Worm (Caenorhabditis elegans) whole organism, young adult: Measurements from ENCODE around the gene rbf-1.

Experiments
- B0019.2 ChIP-seq: fragments of 200-800 bp; sonication (Bioruptor generic); conservative IDR thresholded peaks from 2 replicates; pipeline ENCODE4 v1.3.6; 2022; ENCODE audit warnings: missing genetic modification reagents, missing genetic modification characterization, missing compliant biosample characterization
- B0261.1 ChIP-seq: sonication (generic microtip); optimal IDR thresholded peaks from 2 replicates; lab custom pipeline; 2016; ENCODE audit warnings: mild to moderate bottlenecking, missing genetic modification characterization, moderate library complexity, missing compliant biosample characterization
- C06A6.2 ChIP-seq: fragments of 200-800 bp; sonication (Bioruptor generic); conservative IDR thresholded peaks from 2 replicates; pipeline ENCODE4 v1.3.6; 2022; ENCODE audit warnings: missing genetic modification characterization, missing compliant biosample characterization
- D2030.7 ChIP-seq: fragments of 200-800 bp; sonication (Bioruptor generic); IDR thresholded peaks from 2 replicates; pipeline ENCODE4 v1.3.6; 2022; ENCODE audit warnings: missing genetic modification reagents, missing genetic modification characterization, missing compliant biosample characterization
- F23B12.7 ChIP-seq: sonication (generic microtip); optimal IDR thresholded peaks from 2 replicates; lab custom pipeline; 2017; ENCODE audit warnings: missing genetic modification characterization, mild to moderate bottlenecking, missing compliant biosample characterization, antibody characterized with exemption, moderate library complexity; ENCODE audit not compliant: insufficient read depth
- F33H1.4 ChIP-seq: fragments of 200-800 bp; sonication (Bioruptor generic); IDR thresholded peaks from 2 replicates; pipeline ENCODE4 v1.3.6; 2022; ENCODE audit warnings: missing genetic modification reagents, missing genetic modification characterization, missing compliant biosample characterization
- F37B4.10 ChIP-seq: fragments of 200-800 bp; sonication (Bioruptor generic); IDR thresholded peaks from 2 replicates; pipeline ENCODE4 v1.3.6; 2022; ENCODE audit warnings: missing genetic modification characterization, missing compliant biosample characterization
- F49E8.2 ChIP-seq: sonication (generic microtip); optimal IDR thresholded peaks from 3 replicates; lab custom pipeline; 2017; ENCODE audit warnings: missing genetic modification characterization, mild to moderate bottlenecking, missing compliant biosample characterization, antibody characterized with exemption, moderate library complexity; ENCODE audit not compliant: insufficient read depth
- F52B5.7 ChIP-seq: sonication (generic microtip); optimal IDR thresholded peaks from 2 replicates; lab custom pipeline; 2016; ENCODE audit warnings: mild to moderate bottlenecking, missing genetic modification characterization, missing compliant biosample characterization
- F57C9.4 ChIP-seq: sonication (generic microtip); optimal IDR thresholded peaks from 2 replicates; lab custom pipeline; 2017; ENCODE audit warnings: mild to moderate bottlenecking, missing genetic modification characterization, missing compliant biosample characterization
- K11D2.4 ChIP-seq: fragments of 200-800 bp; sonication (Bioruptor generic); IDR thresholded peaks from 2 replicates; pipeline ENCODE4 v1.3.6; 2022; ENCODE audit warnings: missing genetic modification reagents, missing genetic modification characterization, missing compliant biosample characterization
- T07F8.4 ChIP-seq: sonication (generic microtip); optimal IDR thresholded peaks from 2 replicates; lab custom pipeline; 2016; ENCODE audit warnings: mild to moderate bottlenecking, missing genetic modification characterization, moderate library complexity, missing compliant biosample characterization
- T26A5.8 ChIP-seq: sonication (generic microtip); optimal IDR thresholded peaks from 2 replicates; lab custom pipeline; 2016; ENCODE audit warnings: missing genetic modification characterization, missing compliant biosample characterization
- Y53F4B.3 ChIP-seq: fragments of 200-800 bp; sonication (Bioruptor generic); IDR thresholded peaks from 2 replicates; pipeline ENCODE4 v1.3.6; 2022; ENCODE audit warnings: missing genetic modification reagents, missing genetic modification characterization, missing compliant biosample characterization
- Y79H2A.3 ChIP-seq: fragments of 200-800 bp; sonication (Bioruptor generic); conservative IDR thresholded peaks from 2 replicates; pipeline ENCODE4 v1.3.6; 2022; ENCODE audit warnings: missing genetic modification reagents, missing genetic modification characterization, missing compliant biosample characterization
- Y95B8A.8 ChIP-seq: fragments of 200-800 bp; sonication (Bioruptor generic); IDR thresholded peaks from 2 replicates; pipeline ENCODE4 v1.3.6; 2022; ENCODE audit warnings: missing genetic modification reagents, missing genetic modification characterization, missing compliant biosample characterization
- ZK185.1 ChIP-seq: sonication (generic microtip); optimal IDR thresholded peaks from 2 replicates; lab custom pipeline; 2016; ENCODE audit warnings: mild to moderate bottlenecking, missing genetic modification characterization, missing compliant biosample characterization; ENCODE audit not compliant: poor library complexity, severe bottlenecking
- ama-1 ChIP-seq, 3 experiments: fragments of 150-350 bp in 1 of 3; sonication (generic microtip) in 2 of 3; optimal IDR thresholded peaks; 2 replicates each; lab custom pipeline; 2014 to 2018; ENCODE audit warnings: missing biosample characterization in 2 of 3, missing genetic modification characterization in 2 of 3, missing genetic modification reagents in 2 of 3
- attf-6 ChIP-seq: fragments of 200-800 bp; sonication (Bioruptor generic); IDR thresholded peaks from 2 replicates; pipeline ENCODE4 v1.3.6; 2022; ENCODE audit warnings: missing genetic modification reagents, missing genetic modification characterization, missing compliant biosample characterization
- bed-1 ChIP-seq: fragments of 200-800 bp; sonication (Bioruptor generic); IDR thresholded peaks from 2 replicates; pipeline ENCODE4 v1.3.6; 2022; ENCODE audit warnings: missing genetic modification reagents, missing genetic modification characterization, missing compliant biosample characterization
- bed-2 ChIP-seq: fragments of 200-800 bp; sonication (Bioruptor generic); IDR thresholded peaks from 2 replicates; pipeline ENCODE4 v1.3.6; 2022; ENCODE audit warnings: missing genetic modification reagents, missing genetic modification characterization, missing compliant biosample characterization
- cebp-2 ChIP-seq: fragments of 200-800 bp; sonication (Bioruptor generic); IDR thresholded peaks from 2 replicates; pipeline ENCODE4 v1.3.6; 2022; ENCODE audit warnings: missing genetic modification characterization, missing compliant biosample characterization
- ceh-40 ChIP-seq: fragments of 200-800 bp; sonication (Bioruptor generic); IDR thresholded peaks from 2 replicates; pipeline ENCODE4 v1.3.6; 2022; ENCODE audit warnings: missing genetic modification characterization, missing compliant biosample characterization
- ceh-79 ChIP-seq: sonication (generic microtip); optimal IDR thresholded peaks from 2 replicates; lab custom pipeline; 2017; ENCODE audit warnings: mild to moderate bottlenecking, missing genetic modification characterization, missing compliant biosample characterization
- egl-18 ChIP-seq: fragments of 200-800 bp; sonication (Bioruptor generic); IDR thresholded peaks from 2 replicates; pipeline ENCODE4 v1.3.6; 2022; ENCODE audit warnings: missing genetic modification reagents, missing genetic modification characterization, missing compliant biosample characterization
- egrh-3 ChIP-seq: fragments of 200-800 bp; sonication (Bioruptor generic); IDR thresholded peaks from 2 replicates; pipeline ENCODE4 v1.3.6; 2022; ENCODE audit warnings: missing genetic modification reagents, missing genetic modification characterization, missing compliant biosample characterization
- fkh-3 ChIP-seq: sonication (generic microtip); optimal IDR thresholded peaks from 2 replicates; lab custom pipeline; 2016; ENCODE audit warnings: mild to moderate bottlenecking, missing genetic modification characterization, missing compliant biosample characterization
- gei-17 ChIP-seq: fragments of 200-800 bp; sonication (Bioruptor generic); optimal IDR thresholded peaks from 2 replicates; lab custom pipeline; 2018; ENCODE audit warnings: mild to moderate bottlenecking, missing genetic modification characterization, missing compliant biosample characterization
- him-1 ChIP-seq: sonication (generic microtip); optimal IDR thresholded peaks from 2 replicates; lab custom pipeline; 2016; ENCODE audit warnings: missing genotype, missing genetic modification reagents, missing genetic modification characterization, missing compliant biosample characterization
- hmg-20 ChIP-seq: fragments of 200-800 bp; sonication (Bioruptor generic); IDR thresholded peaks from 2 replicates; pipeline ENCODE4 v1.3.6; 2022; ENCODE audit warnings: missing genetic modification reagents, missing genetic modification characterization, missing compliant biosample characterization
- let-526 ChIP-seq: fragments of 200-800 bp; sonication (Bioruptor generic); IDR thresholded peaks from 2 replicates; pipeline ENCODE4 v1.3.6; 2022; ENCODE audit warnings: missing genetic modification reagents, missing genetic modification characterization, missing compliant biosample characterization
- let-607 ChIP-seq, 2 experiments: fragments of 200-800 bp in 1 of 2; sonication (Bioruptor generic) in 1 of 2; sonication (generic microtip) in 1 of 2; optimal IDR thresholded peaks; 2 replicates each; lab custom pipeline; 2016 to 2018; ENCODE audit warnings: mild to moderate bottlenecking in 2 of 2, missing compliant biosample characterization in 2 of 2, missing genetic modification characterization in 2 of 2, moderate library complexity in 2 of 2, missing genotype in 1 of 2
- lin-35 ChIP-seq, 3 experiments: fragments of 150-350 bp in 2 of 3; sonication (generic microtip) in 1 of 3; optimal IDR thresholded peaks; 2 replicates each; lab custom pipeline; 2014 to 2018; ENCODE audit warnings: missing biosample characterization in 3 of 3, missing genetic modification characterization in 3 of 3, missing genetic modification reagents in 3 of 3
- lin-40 ChIP-seq: sonication (generic microtip); optimal IDR thresholded peaks from 2 replicates; lab custom pipeline; 2016; ENCODE audit warnings: missing genetic modification characterization, mild to moderate bottlenecking, missing compliant biosample characterization, missing genotype, missing genetic modification reagents
- lir-1 ChIP-seq: fragments of 200-800 bp; sonication (Bioruptor generic); conservative IDR thresholded peaks from 2 replicates; pipeline ENCODE4 v1.3.6; 2022; ENCODE audit warnings: missing genetic modification reagents, missing genetic modification characterization, missing compliant biosample characterization
- lsl-1 ChIP-seq: fragments of 200-800 bp; sonication (Bioruptor generic); optimal IDR thresholded peaks from 2 replicates; lab custom pipeline; 2018; ENCODE audit warnings: mild to moderate bottlenecking, missing genetic modification characterization, moderate library complexity, missing compliant biosample characterization
- madf-10 ChIP-seq: sonication (generic microtip); optimal IDR thresholded peaks from 2 replicates; lab custom pipeline; 2016; ENCODE audit warnings: mild to moderate bottlenecking, missing genetic modification characterization, missing compliant biosample characterization
- madf-3 ChIP-seq: fragments of 200-800 bp; sonication (Bioruptor generic); IDR thresholded peaks from 2 replicates; pipeline ENCODE4 v1.3.6; 2022; ENCODE audit warnings: missing genetic modification reagents, missing genetic modification characterization, missing compliant biosample characterization
- madf-8 ChIP-seq: fragments of 200-800 bp; sonication (Bioruptor generic); conservative IDR thresholded peaks from 2 replicates; pipeline ENCODE4 v1.3.6; 2022; ENCODE audit warnings: missing genetic modification reagents, missing genetic modification characterization, missing compliant biosample characterization
- nfyb-1 ChIP-seq: fragments of 200-800 bp; sonication (Bioruptor generic); IDR thresholded peaks from 2 replicates; pipeline ENCODE4 v1.3.6; 2022; ENCODE audit warnings: missing genetic modification reagents, missing genetic modification characterization, missing compliant biosample characterization
- nhr-179 ChIP-seq: sonication (generic microtip); optimal IDR thresholded peaks from 2 replicates; lab custom pipeline; 2016; ENCODE audit warnings: mild to moderate bottlenecking, missing genetic modification characterization, missing compliant biosample characterization
- nhr-27 ChIP-seq: fragments of 200-800 bp; sonication (Bioruptor generic); optimal IDR thresholded peaks from 2 replicates; lab custom pipeline; 2018; ENCODE audit warnings: mild to moderate bottlenecking, missing genetic modification characterization, moderate library complexity, missing compliant biosample characterization
- pha-4 ChIP-seq: fragments of 150-350 bp; sonication (generic microtip); optimal IDR thresholded peaks from 2 replicates; lab custom pipeline; 2014; ENCODE audit warnings: missing biosample characterization, missing genetic modification reagents, missing genetic modification characterization
- snpc-1.3 ChIP-seq: sonication (generic microtip); optimal IDR thresholded peaks from 2 replicates; lab custom pipeline; 2017; ENCODE audit warnings: missing genetic modification characterization, mild to moderate bottlenecking, missing compliant biosample characterization, antibody characterized with exemption, moderate library complexity, missing genotype, missing genetic modification reagents; ENCODE audit not compliant: insufficient read depth
- tbp1 ChIP-seq: fragments of 200-800 bp; sonication (Bioruptor generic); optimal IDR thresholded peaks from 2 replicates; lab custom pipeline; 2018; ENCODE audit warnings: mild to moderate bottlenecking, missing genetic modification characterization, missing compliant biosample characterization
- unc-62 ChIP-seq: fragments of 150-350 bp; optimal IDR thresholded peaks from 2 replicates; lab custom pipeline; 2014; ENCODE audit warnings: missing biosample characterization, missing genetic modification reagents, missing genetic modification characterization
- zfh-2 ChIP-seq: fragments of 200-800 bp; sonication (Bioruptor generic); conservative IDR thresholded peaks from 2 replicates; pipeline ENCODE4 v1.3.6; 2022; ENCODE audit warnings: missing genetic modification reagents, missing genetic modification characterization, missing compliant biosample characterization
- ztf-25 ChIP-seq: fragments of 200-800 bp; sonication (Bioruptor generic); IDR thresholded peaks from 2 replicates; pipeline ENCODE4 v1.3.6; 2022; ENCODE audit warnings: missing genetic modification reagents, missing genetic modification characterization, missing compliant biosample characterization
- ztf-26 ChIP-seq: sonication (generic microtip); optimal IDR thresholded peaks from 2 replicates; lab custom pipeline; 2017; ENCODE audit warnings: missing genetic modification characterization, missing compliant biosample characterization

The rbf-1 gene

DNA sequence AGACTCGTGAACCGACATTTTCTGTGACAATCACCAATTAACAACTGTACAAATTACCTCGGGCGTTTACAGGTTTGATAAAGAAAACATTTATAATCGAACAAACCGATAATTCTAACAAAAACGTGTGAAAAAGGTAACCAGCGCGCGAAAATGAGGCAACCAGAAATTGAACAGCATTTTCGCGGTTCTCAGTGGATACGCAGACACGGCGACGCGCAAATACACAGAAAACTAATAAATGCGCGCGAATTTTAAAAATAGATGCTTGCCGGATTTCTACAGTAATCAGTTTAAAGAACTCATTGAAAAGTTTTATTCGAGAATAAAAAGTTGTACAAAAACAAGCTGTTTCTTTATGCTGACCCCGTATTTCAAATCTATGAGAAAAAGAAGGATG is 34.4 kb downstream of the rbf-1 start, which contains the start of gene isw-1:
Gene isw-1 (minus strand): TSS at position 118 of the 400 bp plus-strand sequence.
- TF ChIP-seq tbp1 (GFP tag; lab: Kevin White, UChicago) (no peak), lsl-1 (GFP tag; lab: Kevin White, UChicago) (peak; percentile 75), madf-8 (GFP tag; lab: Robert Waterston, UW) (peak; percentile 91), lin-35 (GFP tag; optimal IDR thresholded peaks at IDR 0.05; lab: Kevin White, UChicago) (peak in 2 of 3 experiments; percentile 76 to 92), fkh-3 (tag; lab: Kevin White, UChicago) (no peak), unc-62 (GFP tag; lab: Kevin White, UChicago) (no peak), Y53F4B.3 (GFP tag; lab: Robert Waterston, UW) (no peak), B0019.2 (peak; percentile 90), lin-40 (tag; lab: Kevin White, UChicago) (no peak), bed-1 (GFP tag; lab: Robert Waterston, UW) (no peak), nhr-179 (tag; lab: Kevin White, UChicago) (no peak), madf-10 (tag; lab: Kevin White, UChicago) (no peak), egl-18 (no peak), T26A5.8 (no peak), Y95B8A.8 (GFP tag; lab: Robert Waterston, UW) (0 out of 2 replicates have a peak, but pooled peaks have one; percentile 51), T07F8.4 (tag; lab: Kevin White, UChicago) (no peak), nhr-27 (no peak), C06A6.2 (GFP tag; lab: Robert Waterston, UW) (no peak), ama-1 (optimal IDR thresholded peaks at IDR 0.05; lab: Kevin White, UChicago) (no peak), ama-1 (GFP tag; optimal IDR thresholded peaks at IDR 0.05; lab: Kevin White, UChicago) (no peak), let-607 (tag; optimal IDR thresholded peaks at IDR 0.05; lab: Kevin White, UChicago) (no peak), ceh-79 (no peak), him-1 (tag; lab: Kevin White, UChicago) (no peak), bed-2 (GFP tag; lab: Robert Waterston, UW) (no peak), madf-3 (GFP tag; lab: Robert Waterston, UW) (peak; percentile 87), F49E8.2 (tag; lab: Kevin White, UChicago) (peak; percentile 27), ceh-40 (no peak), ztf-25 (GFP tag; lab: Robert Waterston, UW) (no peak), F23B12.7 (tag; lab: Kevin White, UChicago) (peak; percentile 47), hmg-20 (no peak), snpc-1.3 (tag; lab: Kevin White, UChicago) (no peak), zfh-2 (GFP tag; lab: Robert Waterston, UW) (no peak), F37B4.10 (GFP tag; lab: Robert Waterston, UW) (no peak), cebp-2 (GFP tag; lab: Robert Waterston, UW) (no peak), K11D2.4 (GFP tag; lab: Robert Waterston, UW) (no peak; the same call in 1 of the 2 replicates), nfyb-1 (no peak), ztf-26 (tag; lab: Kevin White, UChicago) (no peak), D2030.7 (GFP tag; lab: Robert Waterston, UW) (peak; percentile 84), F52B5.7 (no peak), F33H1.4 (peak; percentile 75), let-526 (no peak), ZK185.1 (tag; lab: Kevin White, UChicago) (peak; percentile 13), egrh-3 (GFP tag; lab: Robert Waterston, UW) (no peak), attf-6 (GFP tag; lab: Robert Waterston, UW) (no peak), Y79H2A.3 (no peak), B0261.1 (tag; lab: Kevin White, UChicago) (no peak), F57C9.4 (tag; lab: Kevin White, UChicago) (no peak), gei-17 (no peak), lir-1 (GFP tag; lab: Robert Waterston, UW) (no peak), pha-4 (tag; lab: Kevin White, UChicago) (no peak)
